Fruit fly (Drosophila melanogaster) whole organism, embryonic: ENCODE data around the gene Osi14.

Source experiments
- Bgb ChIP-seq: fragments of 200-800 bp; sonication (Bioruptor generic); IDR thresholded peaks from 2 replicates; pipeline ENCODE4 v1.3.6; 2022; ENCODE audit warnings: missing biosample characterization, missing genetic modification characterization; ENCODE audit not compliant: partially characterized antibody
- Blimp-1 ChIP-seq: fragments of 200-800 bp; sonication (Bioruptor generic); optimal IDR thresholded peaks from 3 replicates; lab custom pipeline; 2018; ENCODE audit warnings: missing biosample characterization, missing genetic modification characterization, mild to moderate bottlenecking, moderate library complexity, missing genetic modification reagents
- CG11247 ChIP-seq: fragments of 200-800 bp; sonication (Bioruptor generic); IDR thresholded peaks from 2 replicates; pipeline ENCODE4 v1.3.6; 2022; ENCODE audit warnings: missing biosample characterization, missing genetic modification characterization
- CG13624 ChIP-seq: fragments of 200-800 bp; sonication (Bioruptor generic); optimal IDR thresholded peaks from 2 replicates; lab custom pipeline; 2016; ENCODE audit warnings: missing biosample characterization, missing genetic modification characterization
- CG14050 ChIP-seq: fragments of 200-800 bp; sonication (Bioruptor generic); IDR thresholded peaks from 3 replicates; pipeline ENCODE4 v1.3.6; 2022; ENCODE audit warnings: missing biosample characterization, missing genetic modification characterization
- CG1529 ChIP-seq: fragments of 200-800 bp; sonication (Bioruptor generic); optimal IDR thresholded peaks from 3 replicates; lab custom pipeline; 2018; ENCODE audit warnings: missing biosample characterization, missing genetic modification characterization
- CG1603 ChIP-seq: fragments of 200-800 bp; sonication (Bioruptor generic); optimal IDR thresholded peaks from 2 replicates; lab custom pipeline; 2019; ENCODE audit warnings: missing biosample characterization, mild to moderate bottlenecking, missing genetic modification characterization, moderate library complexity
- CG16779 ChIP-seq: fragments of 200-800 bp; sonication (Bioruptor generic); IDR thresholded peaks from 2 replicates; pipeline ENCODE4 v1.3.6; 2022; ENCODE audit warnings: missing biosample characterization, missing genetic modification characterization
- CG17829 ChIP-seq: fragments of 200-800 bp; optimal IDR thresholded peaks from 2 replicates; lab custom pipeline; 2019; ENCODE audit warnings: missing biosample characterization, mild to moderate bottlenecking, missing genetic modification characterization, moderate library complexity
- CG17912 ChIP-seq: fragments of 200-800 bp; sonication (Bioruptor generic); optimal IDR thresholded peaks from 2 replicates; lab custom pipeline; 2018; ENCODE audit warnings: missing biosample characterization, mild to moderate bottlenecking, missing genetic modification characterization
- CG18599 ChIP-seq: fragments of 200-800 bp; sonication (Bioruptor generic); optimal IDR thresholded peaks from 3 replicates; lab custom pipeline; 2017; ENCODE audit warnings: missing biosample characterization, missing genetic modification characterization, mild to moderate bottlenecking, moderate library complexity, missing genetic modification reagents
- CG32772 ChIP-seq: fragments of 200-800 bp; sonication (Bioruptor generic); IDR thresholded peaks from 2 replicates; pipeline ENCODE4 v1.3.6; 2022; ENCODE audit warnings: missing biosample characterization, missing genetic modification characterization
- CG4730 ChIP-seq: fragments of 200-800 bp; sonication (Bioruptor generic); IDR thresholded peaks from 2 replicates; pipeline ENCODE4 v1.3.6; 2022; ENCODE audit warnings: missing biosample characterization, missing genetic modification characterization
- CG7556 ChIP-seq: fragments of 200-800 bp; sonication (Bioruptor generic); optimal IDR thresholded peaks from 2 replicates; lab custom pipeline; 2017; ENCODE audit warnings: missing biosample characterization, mild to moderate bottlenecking, missing genetic modification characterization
- CG9727 ChIP-seq: fragments of 200-800 bp; sonication (Bioruptor generic); optimal IDR thresholded peaks from 3 replicates; lab custom pipeline; 2017; ENCODE audit warnings: missing biosample characterization, mild to moderate bottlenecking, missing genetic modification characterization
- CTCF ChIP-seq: fragments of 200-800 bp; sonication (Bioruptor generic); optimal IDR thresholded peaks from 2 replicates; lab custom pipeline; 2017; ENCODE audit warnings: missing biosample characterization, mild to moderate bottlenecking, missing genetic modification characterization, moderate library complexity
- CkIIα-i1 ChIP-seq: fragments of 200-800 bp; sonication (Bioruptor generic); IDR thresholded peaks from 2 replicates; pipeline ENCODE4 v1.3.6; 2022; ENCODE audit warnings: missing biosample characterization, missing genetic modification characterization
- D ChIP-seq, 2 experiments: fragments of 200-800 bp in 1 of 2; fragments of >200 bp in 1 of 2; sonication (Bioruptor generic) in 1 of 2; optimal IDR thresholded peaks; 2 replicates in 1 of 2; 3 replicates in 1 of 2; lab custom pipeline; 2017; ENCODE audit warnings: mild to moderate bottlenecking in 1 of 2, missing biosample characterization in 1 of 2, missing genetic modification characterization in 1 of 2, missing genetic modification reagents in 1 of 2
- E2f2 ChIP-seq: fragments of 200-800 bp; sonication (Bioruptor generic); IDR thresholded peaks from 2 replicates; pipeline ENCODE4 v1.3.6; 2022; ENCODE audit warnings: missing biosample characterization, missing genetic modification characterization
- Fer1 ChIP-seq: fragments of 200-800 bp; sonication (Bioruptor generic); optimal IDR thresholded peaks from 2 replicates; lab custom pipeline; 2017; ENCODE audit warnings: missing biosample characterization, mild to moderate bottlenecking, missing genetic modification characterization
- Hey ChIP-seq: fragments of 200-800 bp; sonication (Bioruptor generic); optimal IDR thresholded peaks from 3 replicates; lab custom pipeline; 2018; ENCODE audit warnings: missing biosample characterization, mild to moderate bottlenecking, missing genetic modification characterization
- Hr3 ChIP-seq: fragments of 200-800 bp; sonication (Bioruptor generic); optimal IDR thresholded peaks from 3 replicates; lab custom pipeline; 2016; ENCODE audit warnings: missing biosample characterization, missing genetic modification characterization
- Spps ChIP-seq: fragments of 200-800 bp; sonication (Bioruptor generic); optimal IDR thresholded peaks from 2 replicates; lab custom pipeline; 2018; ENCODE audit warnings: missing biosample characterization, mild to moderate bottlenecking, missing genetic modification characterization
- Sry-δ ChIP-seq: fragments of 200-800 bp; sonication (Bioruptor generic); optimal IDR thresholded peaks from 2 replicates; lab custom pipeline; 2016; ENCODE audit warnings: missing biosample characterization, missing genetic modification characterization
- Taf1 ChIP-seq: fragments of 200-800 bp; sonication (Bioruptor generic); IDR thresholded peaks from 2 replicates; pipeline ENCODE4 v1.3.6; 2022; ENCODE audit warnings: missing biosample characterization, missing genetic modification characterization
- amos ChIP-seq: fragments of 200-800 bp; sonication (Bioruptor generic); IDR thresholded peaks from 2 replicates; pipeline ENCODE4 v1.3.6; 2022; ENCODE audit warnings: missing biosample characterization, missing genetic modification characterization; ENCODE audit not compliant: partially characterized antibody
- ato ChIP-seq: fragments of 200-800 bp; sonication (Bioruptor generic); IDR thresholded peaks from 2 replicates; pipeline ENCODE4 v1.3.6; 2022; ENCODE audit warnings: missing biosample characterization, missing genetic modification characterization; ENCODE audit not compliant: partially characterized antibody
- bcd ChIP-seq: fragments of 200-800 bp; sonication (Bioruptor generic); optimal IDR thresholded peaks from 2 replicates; lab custom pipeline; 2017; ENCODE audit warnings: missing biosample characterization, mild to moderate bottlenecking, missing genetic modification characterization
- chinmo ChIP-seq: fragments of 200-800 bp; sonication (Bioruptor generic); IDR thresholded peaks from 4 replicates; pipeline ENCODE4 v1.3.6; 2022; ENCODE audit warnings: missing biosample characterization, missing genetic modification characterization; ENCODE audit not compliant: partially characterized antibody
- ci ChIP-seq: fragments of 200-800 bp; sonication (Bioruptor generic); IDR thresholded peaks from 3 replicates; pipeline ENCODE4 v1.3.6; 2022; ENCODE audit warnings: missing biosample characterization, missing genetic modification characterization
- corto ChIP-seq: fragments of 200-800 bp; sonication (Bioruptor generic); optimal IDR thresholded peaks from 2 replicates; lab custom pipeline; 2016; ENCODE audit warnings: missing biosample characterization, mild to moderate bottlenecking, missing genetic modification characterization, moderate library complexity
- crc ChIP-seq: fragments of 200-800 bp; sonication (Bioruptor generic); optimal IDR thresholded peaks from 2 replicates; lab custom pipeline; 2016; ENCODE audit warnings: missing biosample characterization, missing genetic modification characterization
- croc ChIP-seq: fragments of 200-800 bp; sonication (Bioruptor generic); conservative IDR thresholded peaks from 3 replicates; pipeline ENCODE4 v1.3.6; 2022; ENCODE audit warnings: missing biosample characterization, missing genetic modification characterization
- danr ChIP-seq: fragments of 200-800 bp; sonication (Bioruptor generic); IDR thresholded peaks from 2 replicates; pipeline ENCODE4 v1.3.6; 2022; ENCODE audit warnings: missing biosample characterization, missing genetic modification characterization
- ems ChIP-seq: fragments of 200-800 bp; sonication (Bioruptor generic); optimal IDR thresholded peaks from 3 replicates; lab custom pipeline; 2016; ENCODE audit warnings: missing biosample characterization, missing genetic modification characterization
- jing ChIP-seq: fragments of 200-800 bp; sonication (Bioruptor generic); optimal IDR thresholded peaks from 2 replicates; lab custom pipeline; 2018; ENCODE audit warnings: missing biosample characterization, mild to moderate bottlenecking, missing genetic modification characterization
- lola ChIP-seq, 3 experiments: fragments of >200 bp in 2 of 3; fragments of 200-800 bp in 1 of 3; sonication (Bioruptor generic) in 1 of 3; optimal IDR thresholded peaks; 2 replicates each; lab custom pipeline; 2017 to 2019; ENCODE audit warnings: missing biosample characterization in 3 of 3, missing genetic modification characterization in 3 of 3, mild to moderate bottlenecking in 1 of 3, moderate library complexity in 1 of 3
- lov ChIP-seq, 2 experiments: fragments of 200-800 bp in 1 of 2; fragments of >200 bp in 1 of 2; sonication (Bioruptor generic) in 1 of 2; IDR thresholded peaks in 1 of 2; optimal IDR thresholded peaks in 1 of 2; 2 replicates in 1 of 2; 3 replicates in 1 of 2; pipeline versions ENCODE4 v1.3.6 to Lab custom; 2017 to 2022; ENCODE audit warnings: missing biosample characterization in 1 of 2, missing genetic modification characterization in 1 of 2
- mirr ChIP-seq: fragments of 200-800 bp; sonication (Bioruptor generic); optimal IDR thresholded peaks from 3 replicates; lab custom pipeline; 2018; ENCODE audit warnings: missing biosample characterization, mild to moderate bottlenecking, missing genetic modification characterization
- oc ChIP-seq: fragments of 200-800 bp; sonication (Bioruptor generic); optimal IDR thresholded peaks from 2 replicates; lab custom pipeline; 2018; ENCODE audit warnings: missing biosample characterization, mild to moderate bottlenecking, missing genetic modification characterization, moderate library complexity
- odd ChIP-seq: fragments of 200-800 bp; sonication (Bioruptor generic); optimal IDR thresholded peaks from 2 replicates; lab custom pipeline; 2017; ENCODE audit warnings: missing biosample characterization, mild to moderate bottlenecking, missing genetic modification characterization
- phol ChIP-seq: fragments of 200-800 bp; sonication (Bioruptor generic); optimal IDR thresholded peaks from 3 replicates; lab custom pipeline; 2018; ENCODE audit warnings: missing biosample characterization, mild to moderate bottlenecking, missing genetic modification characterization, moderate library complexity
- pita ChIP-seq: fragments of 200-800 bp; sonication (Bioruptor generic); optimal IDR thresholded peaks from 2 replicates; lab custom pipeline; 2017; ENCODE audit warnings: missing biosample characterization, mild to moderate bottlenecking, missing genetic modification characterization
- ranshi ChIP-seq: fragments of 200-800 bp; sonication (Bioruptor generic); IDR thresholded peaks from 2 replicates; pipeline ENCODE4 v1.3.6; 2022; ENCODE audit warnings: missing biosample characterization, missing genetic modification characterization
- scrt ChIP-seq: fragments of 200-800 bp; sonication (Bioruptor generic); optimal IDR thresholded peaks from 2 replicates; lab custom pipeline; 2018; ENCODE audit warnings: missing biosample characterization, mild to moderate bottlenecking, missing genetic modification characterization, moderate library complexity
- zen ChIP-seq: fragments of 200-800 bp; sonication (Bioruptor generic); optimal IDR thresholded peaks from 3 replicates; lab custom pipeline; 2018; ENCODE audit warnings: missing biosample characterization, mild to moderate bottlenecking, missing genetic modification characterization, moderate library complexity
- zf30C ChIP-seq: fragments of 200-800 bp; sonication (Bioruptor generic); optimal IDR thresholded peaks from 3 replicates; lab custom pipeline; 2018; ENCODE audit warnings: missing biosample characterization, mild to moderate bottlenecking, missing genetic modification characterization

The Osi14 gene

DNA sequence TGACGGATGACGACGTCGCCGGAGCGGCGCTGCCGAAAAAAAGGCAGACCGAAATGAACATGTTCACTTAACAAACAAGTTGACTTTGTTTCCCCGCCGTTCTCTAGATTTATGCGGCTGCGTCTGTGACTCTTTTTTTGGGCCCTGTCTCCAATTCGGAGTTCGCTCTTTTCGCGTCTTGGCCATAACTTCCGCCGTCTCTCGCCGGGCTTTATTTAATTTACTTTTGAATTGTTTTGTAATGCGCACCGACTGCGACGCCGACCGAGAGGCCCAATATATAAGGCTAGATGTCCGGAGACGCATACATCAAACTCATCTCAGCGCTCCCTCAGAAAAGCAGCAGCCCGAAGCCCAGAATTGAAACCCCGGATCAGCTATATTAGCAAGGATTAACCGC, at the start of gene Osi14:
TSS of gene Osi14 (plus strand) at position 301 of the 400 bp plus-strand sequence.
- TF ChIP-seq Sry-δ (GFP tag; lab: Kevin White, UChicago) (no peak), chinmo (0 out of 4 replicates have a peak, but pooled peaks have one; percentile 72), ato (GFP tag; lab: Robert Waterston, UW) (no peak)

DNA sequence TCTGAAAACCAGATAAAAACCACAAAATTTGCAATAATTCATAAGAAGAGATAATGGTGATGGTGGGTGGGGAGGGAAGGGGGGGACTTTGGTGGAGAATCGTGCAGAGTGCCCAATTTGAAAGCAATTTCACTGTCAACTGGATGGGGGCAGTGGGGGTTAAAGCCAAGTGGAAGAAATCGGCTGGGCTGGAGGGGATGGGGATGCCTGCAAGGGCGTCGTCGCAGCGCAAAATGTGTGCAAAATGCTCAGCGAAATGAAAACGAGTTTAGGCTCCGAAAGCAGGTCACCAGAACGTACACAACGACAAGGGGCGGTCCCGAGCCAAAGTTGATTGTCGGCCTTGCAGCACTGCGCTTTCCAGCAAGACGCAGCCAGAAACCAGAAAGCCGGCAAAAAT, 46.1 kb upstream of the Osi14 start:
- no peak for TF ChIP-seq ems
- TF ChIP-seq ci, result 0 out of 3 replicates have a peak, but pooled peaks have one; percentile 31
- TF ChIP-seq, all 482 proteins: peak for 1

DNA sequence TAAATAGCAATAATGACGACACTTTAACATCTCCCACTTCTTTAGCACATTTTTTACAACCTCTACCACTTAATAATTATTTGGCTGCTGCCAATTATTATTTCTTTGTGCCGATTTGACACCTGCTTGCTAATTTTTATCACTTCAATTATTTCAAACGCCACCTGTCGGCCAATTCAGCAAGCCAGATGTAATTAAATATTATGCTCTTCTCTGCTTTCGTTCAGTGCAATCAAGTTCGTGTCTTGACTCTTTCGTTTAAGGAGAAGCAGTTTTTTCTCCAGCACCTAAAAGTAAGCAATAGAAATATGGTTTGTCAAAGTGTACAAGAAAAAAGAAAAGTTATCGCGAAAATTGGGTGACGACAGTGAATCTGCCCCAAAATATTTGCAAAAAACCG, 44.5 kb upstream of the Osi14 start:
- TF ChIP-seq ranshi (GFP tag; lab: Robert Waterston, UW) (no peak), CG17912 (GFP tag; lab: Kevin White, UChicago) (no peak), mirr (no peak), crc (GFP tag; lab: Kevin White, UChicago) (no peak), CkIIα-i1 (GFP tag; lab: Robert Waterston, UW) (no peak), Taf1 (GFP tag; lab: Robert Waterston, UW) (no peak), CG1603 (tag; lab: Kevin White, UChicago) (peak; percentile 7), CG13624 (no peak), odd (GFP tag; lab: Kevin White, UChicago) (no peak), CG7556 (GFP tag; lab: Kevin White, UChicago) (no peak), Hr3 (no peak), CG4730 (GFP tag; lab: Robert Waterston, UW) (no peak), phol (no peak), danr (no peak), lola (GFP tag; optimal IDR thresholded peaks at IDR 0.05; lab: Kevin White, UChicago) (no peak), croc (no peak), jing (GFP tag; lab: Kevin White, UChicago) (no peak), Spps (tag; lab: Kevin White, UChicago) (no peak), CG17829 (tag; lab: Kevin White, UChicago) (no peak), D (optimal IDR thresholded peaks at IDR 0.05; lab: Kevin White, UChicago) (no peak), D (GFP tag; optimal IDR thresholded peaks at IDR 0.05; lab: Kevin White, UChicago) (no peak), CG14050 (GFP tag; lab: Robert Waterston, UW) (no peak), scrt (GFP tag; lab: Kevin White, UChicago) (no peak), E2f2 (GFP tag; lab: Robert Waterston, UW) (no peak), CG11247 (peak; percentile 46), amos (GFP tag; lab: Robert Waterston, UW) (no peak), bcd (GFP tag; lab: Kevin White, UChicago) (no peak), CTCF (GFP tag; lab: Kevin White, UChicago) (peak; percentile 90), CG18599 (GFP tag; lab: Kevin White, UChicago) (no peak), zf30C (GFP tag; lab: Kevin White, UChicago) (peak; percentile 71), zen (peak; percentile 85), corto (GFP tag; lab: Kevin White, UChicago) (no peak), CG32772 (GFP tag; lab: Robert Waterston, UW) (no peak), CG16779 (GFP tag; lab: Robert Waterston, UW) (no peak), CG1529 (GFP tag; lab: Kevin White, UChicago) (no peak), oc (tag; lab: Kevin White, UChicago) (no peak), Hey (tag; lab: Kevin White, UChicago) (no peak), pita (peak; percentile 22), lov (optimal IDR thresholded peaks at IDR 0.05; lab: Kevin White, UChicago) (no peak), lov (GFP tag; IDR thresholded peaks at IDR 0.05; lab: Robert Waterston, UW) (no peak), Fer1 (no peak), Bgb (no peak), CG9727 (GFP tag; lab: Kevin White, UChicago) (no peak), Blimp-1 (GFP tag; lab: Kevin White, UChicago) (peak; percentile 11)
